Worm (Caenorhabditis elegans): ENCODE results near the gene srt-65.
A peak's percentile ranks its signal among the peaks of the same experiment; 100 is the strongest.

Gene srt-65

DNA sequence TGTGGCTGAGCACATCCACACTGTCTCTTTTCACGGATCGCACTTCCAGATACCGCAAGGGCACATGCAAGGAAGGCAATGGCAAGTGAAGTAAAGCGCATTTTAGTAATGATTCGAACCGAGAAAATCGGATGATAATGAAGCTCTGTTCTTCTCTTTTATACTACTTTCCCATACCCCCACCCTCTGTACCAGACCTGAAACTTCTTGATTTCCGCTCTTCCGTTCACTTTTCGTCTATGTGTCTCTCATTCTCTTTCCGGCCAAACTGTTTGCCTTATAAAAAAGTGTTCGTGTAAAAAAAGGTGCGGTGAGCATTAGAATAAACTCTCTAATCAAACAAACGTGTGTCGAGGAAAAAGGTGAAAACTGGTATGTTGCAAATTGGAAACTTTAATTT lies 10.9 kb downstream of the srt-65 start, which contains the start of gene abu-6:
Gene abu-6, minus strand, starts transcription at position 101 of the 400 bp plus-strand sequence.
- TF ChIP-seq vab-15 (tag; optimal IDR thresholded peaks at IDR 0.05), result no peak
- TF ChIP-seq nhr-28 (tag; optimal IDR thresholded peaks at IDR 0.05), result no peak
- no peak for TF ChIP-seq sox-4 (tag; optimal IDR thresholded peaks at IDR 0.05)
- no peak for TF ChIP-seq mdl-1 (tag; optimal IDR thresholded peaks at IDR 0.05)
- no peak for TF ChIP-seq unc-30 (tag; optimal IDR thresholded peaks at IDR 0.05)
- TF ChIP-seq rnt-1 (tag; optimal IDR thresholded peaks at IDR 0.05), result no peak
- no peak for TF ChIP-seq lin-15B (tag; optimal IDR thresholded peaks at IDR 0.05)
- no peak for TF ChIP-seq jun-1 (tag; optimal IDR thresholded peaks at IDR 0.05)
- TF ChIP-seq C16A3.4 (tag; optimal IDR thresholded peaks at IDR 0.05), result no peak
- no peak for TF ChIP-seq pqm-1 (tag; optimal IDR thresholded peaks at IDR 0.05)
- TF ChIP-seq xbp-1 (tag; optimal IDR thresholded peaks at IDR 0.05), result no peak
- no peak for TF ChIP-seq dpl-1 (GFP tag; optimal IDR thresholded peaks at IDR 0.05)
- TF ChIP-seq F16B12.6 (tag; optimal IDR thresholded peaks at IDR 0.05), result no peak

DNA sequence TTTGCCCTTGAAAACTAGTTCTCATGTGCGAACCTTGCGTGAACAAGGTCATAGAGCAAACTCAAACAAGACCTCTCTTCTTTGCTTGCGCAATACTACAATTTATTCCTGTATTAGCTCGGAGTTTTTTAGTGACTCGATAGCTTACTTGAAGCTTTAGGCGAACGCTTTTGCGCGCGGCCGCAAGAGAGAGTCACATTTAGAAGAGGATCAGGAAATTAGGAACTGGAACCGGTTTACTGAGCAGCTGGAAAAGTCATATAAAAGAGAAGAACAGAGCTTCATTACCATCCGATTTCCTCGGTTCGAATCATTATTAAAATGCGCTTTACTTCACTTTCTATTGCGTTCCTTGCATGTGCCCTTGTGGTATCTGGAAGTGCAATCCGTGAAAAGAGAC lies 14.4 kb downstream of the srt-65 start, which contains the start of gene abu-15:
Gene abu-15, plus strand, starts transcription at position 301 of the 400 bp plus-strand sequence.
- TF ChIP-seq ceh-90 (tag; optimal IDR thresholded peaks at IDR 0.05), result no peak
- no peak for TF ChIP-seq ceh-82 (tag; optimal IDR thresholded peaks at IDR 0.05)
- TF ChIP-seq egl-13 (tag; optimal IDR thresholded peaks at IDR 0.05), result no peak
- TF ChIP-seq dsc-1 (tag; optimal IDR thresholded peaks at IDR 0.05), result no peak
- no peak for TF ChIP-seq nhr-47 (tag; optimal IDR thresholded peaks at IDR 0.05)
- no peak for TF ChIP-seq C34B4.2 (tag; optimal IDR thresholded peaks at IDR 0.05)

DNA sequence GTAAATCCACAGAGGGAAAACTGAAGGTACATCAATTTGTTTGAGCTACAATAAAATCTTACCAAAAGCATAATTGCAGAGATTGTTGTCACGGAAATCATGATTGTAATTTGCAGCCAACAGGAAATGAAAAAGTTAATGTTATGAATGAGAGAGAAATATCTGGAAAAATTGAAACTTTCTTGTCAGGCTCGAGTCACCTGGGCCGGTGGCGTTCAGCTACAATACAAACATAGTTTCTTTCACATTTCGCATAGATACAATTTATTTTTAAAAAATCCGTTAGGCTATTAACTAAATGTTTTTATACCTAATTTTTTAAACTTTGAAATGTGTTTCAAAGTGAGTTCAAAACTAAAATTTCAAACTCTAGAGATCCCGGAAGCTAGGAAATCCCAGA lies 15.1 kb downstream of the srt-65 start, which contains the start of gene srx-39:
Gene srx-39, minus strand, starts transcription at position 101 of the 400 bp plus-strand sequence.
- TF ChIP-seq efl-1 (optimal IDR thresholded peaks at IDR 0.05) (no peak), efl-1 (GFP tag; optimal IDR thresholded peaks at IDR 0.05 in 1 of 2) (peak in 1 of 2 experiments; percentile 12), nhr-11 (tag; optimal IDR thresholded peaks at IDR 0.05) (no peak)

DNA sequence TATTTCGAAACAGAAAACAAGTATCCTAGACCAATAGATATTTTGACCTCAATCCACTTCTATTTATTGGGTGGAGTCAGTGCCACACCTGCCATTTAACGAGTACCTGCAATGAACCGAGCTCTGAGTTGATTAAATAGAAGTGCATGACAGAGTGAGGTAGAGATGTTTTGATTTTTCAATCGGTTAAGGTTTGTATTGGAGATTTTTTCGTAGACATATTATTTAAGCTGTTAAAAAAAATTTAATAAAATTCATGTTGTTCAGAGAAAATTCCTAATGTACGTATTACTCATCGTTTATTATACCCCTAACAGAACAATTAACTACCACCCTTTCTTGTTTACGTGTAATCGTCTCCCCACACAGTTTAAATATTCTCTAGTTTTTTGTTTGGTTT lies 17.2 kb downstream of the srt-65 start, which contains the start of gene srx-38:
Gene srx-38, minus strand, starts transcription at position 101 of the 400 bp plus-strand sequence.
- TF ChIP-seq alr-1 (tag; optimal IDR thresholded peaks at IDR 0.05; ENCODE audit: borderline replicate concordance) (no peak), ces-1 (GFP tag; optimal IDR thresholded peaks at IDR 0.05) (no peak), nhr-12 (tag; optimal IDR thresholded peaks at IDR 0.05) (no peak), tbx-2 (tag; optimal IDR thresholded peaks at IDR 0.05) (no peak)

DNA sequence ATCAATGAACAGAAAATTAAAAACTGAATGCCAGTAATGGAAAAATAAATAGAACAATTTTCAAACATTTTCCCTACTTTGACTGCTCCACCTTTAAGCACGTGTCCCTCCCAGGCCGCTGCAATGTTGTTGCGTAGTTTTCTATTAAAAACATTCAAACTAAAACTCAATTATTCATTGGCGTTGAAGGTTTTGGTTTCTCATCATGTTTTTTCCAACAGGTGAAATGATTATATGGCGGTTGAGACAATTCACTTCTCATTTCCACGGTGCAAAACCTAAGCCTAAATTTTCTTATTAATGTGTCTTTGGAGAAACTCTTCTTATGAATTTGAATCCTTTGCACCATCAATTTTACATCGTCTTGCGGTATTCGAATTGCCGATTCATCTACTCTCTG lies 21.9 kb downstream of the srt-65 start, which contains the start of gene srh-130:
Gene srh-130, plus strand, starts transcription at position 301 of the 400 bp plus-strand sequence.
- no peak for TF ChIP-seq ceh-90 (tag; optimal IDR thresholded peaks at IDR 0.05)
- no peak for TF ChIP-seq F16B12.6 (tag; optimal IDR thresholded peaks at IDR 0.05)
- no peak for TF ChIP-seq nhr-90 (tag; optimal IDR thresholded peaks at IDR 0.05; ENCODE audit: poor library complexity)
- TF ChIP-seq fkh-4 (tag; optimal IDR thresholded peaks at IDR 0.05; ENCODE audit: borderline replicate concordance), result no peak
- TF ChIP-seq C34B4.2 (tag; optimal IDR thresholded peaks at IDR 0.05), result no peak
- TF ChIP-seq elt-3 (tag; optimal IDR thresholded peaks at IDR 0.05), result no peak
- TF ChIP-seq aha-1 (tag; optimal IDR thresholded peaks at IDR 0.05), result no peak
- no peak for TF ChIP-seq hlh-17 (GFP tag; optimal IDR thresholded peaks at IDR 0.05; ENCODE audit: borderline replicate concordance)
- no peak for TF ChIP-seq mdl-1 (tag; optimal IDR thresholded peaks at IDR 0.05)
- TF ChIP-seq nhr-85 (tag), result no peak
- no peak for TF ChIP-seq C16A3.4 (tag; optimal IDR thresholded peaks at IDR 0.05)
- no peak for TF ChIP-seq nhr-19 (GFP tag; conservative IDR thresholded peaks at IDR 0.05)
- TF ChIP-seq nhr-12 (tag; optimal IDR thresholded peaks at IDR 0.05), result no peak
- no peak for TF ChIP-seq isw-1 (GFP tag; IDR thresholded peaks at IDR 0.05)
- TF ChIP-seq pax-3 (tag; optimal IDR thresholded peaks at IDR 0.05), result no peak
- TF ChIP-seq lsy-2 (tag; optimal IDR thresholded peaks at IDR 0.05), result no peak
- TF ChIP-seq pag-3 (tag; optimal IDR thresholded peaks at IDR 0.05; ENCODE audit: borderline replicate concordance, insufficient read depth), result no peak
